Worm (Caenorhabditis elegans): ENCODE results near the gene Y51A2B.5.

DNA sequence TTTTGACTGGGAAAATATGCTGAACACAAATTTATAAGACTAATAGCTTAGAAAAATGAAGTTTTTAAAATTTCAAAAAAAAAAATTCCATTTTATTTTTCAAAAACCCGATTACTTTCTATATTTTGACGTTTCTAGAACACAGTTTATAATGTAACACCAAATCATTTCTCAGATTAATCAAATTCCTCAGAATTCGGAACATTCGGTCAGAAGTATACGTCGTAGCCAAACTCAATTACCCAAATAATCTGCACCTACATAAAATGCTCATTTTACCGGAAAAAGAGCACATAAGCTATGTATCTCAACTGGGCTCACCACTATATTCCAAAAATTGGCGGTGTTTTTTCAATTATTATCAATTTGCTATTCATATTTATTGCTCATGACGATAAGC, 31.7 kb downstream of the Y51A2B.5 start, which contains the start of gene srj-26:
- TF ChIP-seq tbp1 (GFP tag; optimal IDR thresholded peaks at IDR 0.05) (no peak), nhr-120 (GFP tag; IDR thresholded peaks at IDR 0.05) (no peak), madf-6 (GFP tag; IDR thresholded peaks at IDR 0.05) (no peak), snpc-4 (GFP tag; optimal IDR thresholded peaks at IDR 0.05) (no peak), snpc-4 (tag; optimal IDR thresholded peaks at IDR 0.05) (no peak), lir-1 (GFP tag; conservative IDR thresholded peaks at IDR 0.05) (no peak), Y56A3A.18 (GFP tag; IDR thresholded peaks at IDR 0.05) (no peak), let-607 (tag; optimal IDR thresholded peaks at IDR 0.05) (no peak), efl-1 (GFP tag; optimal IDR thresholded peaks at IDR 0.05) (no peak), dpff-1 (tag; optimal IDR thresholded peaks at IDR 0.05) (no peak)
